Worm (Caenorhabditis elegans): ENCODE measurements around the gene C50F7.3.

ce11 chrIV:7763748-7764147, 31.6 kb downstream of the C50F7.3 start, which contains the start of the genes C46A5.6 and C46A5.1:
- TF ChIP-seq hnd-1 (tag; optimal IDR thresholded peaks at IDR 0.05) (no peak), pes-1 (GFP tag; IDR thresholded peaks at IDR 0.05) (no peak), flt-1 (GFP tag; IDR thresholded peaks at IDR 0.05) (no peak), B0310.2 (tag; optimal IDR thresholded peaks at IDR 0.05) (no peak), hmbx-1 (tag; optimal IDR thresholded peaks at IDR 0.05) (no peak), sea-1 (GFP tag; conservative IDR thresholded peaks at IDR 0.05) (no peak), F13C5.2 (tag; optimal IDR thresholded peaks at IDR 0.05) (no peak), ama-1 (optimal IDR thresholded peaks at IDR 0.05) (no peak)

Measured in whole organism, early embryonic.